Worm (Caenorhabditis elegans): ENCODE measurements around the gene Y69H2.10.

ce11 chrV:18687361-18687760 lies 17.2 kb downstream of the Y69H2.10 start:
- TF ChIP-seq snpc-4 (GFP tag; optimal IDR thresholded peaks at IDR 0.05) (no peak), snpc-4 (tag; optimal IDR thresholded peaks at IDR 0.05) (no peak), cebp-2 (GFP tag; IDR thresholded peaks at IDR 0.05) (no peak), ceh-40 (GFP tag; IDR thresholded peaks at IDR 0.05) (no peak), ama-1 (optimal IDR thresholded peaks at IDR 0.05) (no peak), ama-1 (GFP tag; optimal IDR thresholded peaks at IDR 0.05) (no peak), lin-35 (GFP tag; optimal IDR thresholded peaks at IDR 0.05) (no peak), T26A5.8 (tag; optimal IDR thresholded peaks at IDR 0.05) (no peak), F23B12.7 (tag; optimal IDR thresholded peaks at IDR 0.05; ENCODE audit: insufficient read depth) (no peak), snpc-3.4 (tag; optimal IDR thresholded peaks at IDR 0.05) (no peak), ceh-91 (GFP tag; IDR thresholded peaks at IDR 0.05) (no peak), F55B11.4 (tag; optimal IDR thresholded peaks at IDR 0.05; ENCODE audit: borderline replicate concordance, insufficient read depth) (no peak), nhr-179 (tag; optimal IDR thresholded peaks at IDR 0.05) (no peak), nfya-2 (GFP tag; IDR thresholded peaks at IDR 0.05) (no peak)

All from whole organism, young adult.